Worm (Caenorhabditis elegans) whole organism, young adult: ENCODE data around the gene flp-18.

Experiments
- B0019.2 ChIP-seq: fragments of 200-800 bp; sonication (Bioruptor generic); conservative IDR thresholded peaks from 2 replicates; pipeline ENCODE4 v1.3.6; 2022; ENCODE audit warnings: missing genetic modification reagents, missing genetic modification characterization, missing compliant biosample characterization
- C17E4.6 ChIP-seq: fragments of 200-800 bp; sonication (Bioruptor generic); IDR thresholded peaks from 2 replicates; pipeline ENCODE4 v1.3.6; 2022; ENCODE audit warnings: missing genetic modification reagents, missing genetic modification characterization, missing compliant biosample characterization
- D2030.7 ChIP-seq: fragments of 200-800 bp; sonication (Bioruptor generic); IDR thresholded peaks from 2 replicates; pipeline ENCODE4 v1.3.6; 2022; ENCODE audit warnings: missing genetic modification reagents, missing genetic modification characterization, missing compliant biosample characterization
- F22D6.2 ChIP-seq: sonication (generic microtip); optimal IDR thresholded peaks from 2 replicates; lab custom pipeline; 2016; ENCODE audit warnings: mild to moderate bottlenecking, missing genetic modification characterization, missing compliant biosample characterization
- F37B4.10 ChIP-seq: fragments of 200-800 bp; sonication (Bioruptor generic); IDR thresholded peaks from 2 replicates; pipeline ENCODE4 v1.3.6; 2022; ENCODE audit warnings: missing genetic modification characterization, missing compliant biosample characterization
- F57A8.1 ChIP-seq: fragments of 200-800 bp; sonication (Bioruptor generic); optimal IDR thresholded peaks from 2 replicates; lab custom pipeline; 2018; ENCODE audit warnings: mild to moderate bottlenecking, missing genetic modification characterization, moderate library complexity, missing compliant biosample characterization
- Y53F4B.3 ChIP-seq: fragments of 200-800 bp; sonication (Bioruptor generic); IDR thresholded peaks from 2 replicates; pipeline ENCODE4 v1.3.6; 2022; ENCODE audit warnings: missing genetic modification reagents, missing genetic modification characterization, missing compliant biosample characterization
- Y67H2A.10 ChIP-seq: fragments of 200-800 bp; sonication (Bioruptor generic); conservative IDR thresholded peaks from 2 replicates; pipeline ENCODE4 v1.3.6; 2022; ENCODE audit warnings: missing genetic modification reagents, missing genetic modification characterization, missing compliant biosample characterization
- aptf-3 ChIP-seq: fragments of 200-800 bp; sonication (Bioruptor generic); IDR thresholded peaks from 2 replicates; pipeline ENCODE4 v1.3.6; 2022; ENCODE audit warnings: missing genetic modification characterization, missing compliant biosample characterization
- attf-5 ChIP-seq: fragments of 200-800 bp; sonication (Bioruptor generic); optimal IDR thresholded peaks from 2 replicates; lab custom pipeline; 2018; ENCODE audit warnings: mild to moderate bottlenecking, missing genetic modification characterization, missing compliant biosample characterization
- bed-2 ChIP-seq: fragments of 200-800 bp; sonication (Bioruptor generic); IDR thresholded peaks from 2 replicates; pipeline ENCODE4 v1.3.6; 2022; ENCODE audit warnings: missing genetic modification reagents, missing genetic modification characterization, missing compliant biosample characterization
- ccch-3 ChIP-seq: fragments of 200-800 bp; sonication (Bioruptor generic); optimal IDR thresholded peaks from 2 replicates; lab custom pipeline; 2018; ENCODE audit warnings: mild to moderate bottlenecking, missing genetic modification characterization, missing compliant biosample characterization
- cebp-2 ChIP-seq: fragments of 200-800 bp; sonication (Bioruptor generic); IDR thresholded peaks from 2 replicates; pipeline ENCODE4 v1.3.6; 2022; ENCODE audit warnings: missing genetic modification characterization, missing compliant biosample characterization
- ceh-27 ChIP-seq: fragments of 200-800 bp; sonication (Bioruptor generic); optimal IDR thresholded peaks from 2 replicates; lab custom pipeline; 2018; ENCODE audit warnings: mild to moderate bottlenecking, missing genetic modification characterization, moderate library complexity, missing compliant biosample characterization
- ceh-40 ChIP-seq: fragments of 200-800 bp; sonication (Bioruptor generic); IDR thresholded peaks from 2 replicates; pipeline ENCODE4 v1.3.6; 2022; ENCODE audit warnings: missing genetic modification characterization, missing compliant biosample characterization
- dpl-1 ChIP-seq: fragments of 150-350 bp; optimal IDR thresholded peaks from 2 replicates; lab custom pipeline; 2014; ENCODE audit warnings: missing biosample characterization, missing genetic modification reagents, missing genetic modification characterization
- efl-1 ChIP-seq: fragments of 150-350 bp; optimal IDR thresholded peaks from 2 replicates; lab custom pipeline; 2014; ENCODE audit warnings: missing biosample characterization, missing genetic modification reagents, missing genetic modification characterization
- lag-1 ChIP-seq: fragments of 200-800 bp; sonication (Bioruptor generic); IDR thresholded peaks from 2 replicates; pipeline ENCODE4 v1.3.6; 2022; ENCODE audit warnings: missing genetic modification reagents, missing genetic modification characterization, missing compliant biosample characterization
- lin-35 ChIP-seq, 3 experiments: fragments of 150-350 bp in 2 of 3; sonication (generic microtip) in 1 of 3; optimal IDR thresholded peaks; 2 replicates each; lab custom pipeline; 2014 to 2018; ENCODE audit warnings: missing biosample characterization in 3 of 3, missing genetic modification characterization in 3 of 3, missing genetic modification reagents in 3 of 3
- lsl-1 ChIP-seq: fragments of 200-800 bp; sonication (Bioruptor generic); optimal IDR thresholded peaks from 2 replicates; lab custom pipeline; 2018; ENCODE audit warnings: mild to moderate bottlenecking, missing genetic modification characterization, moderate library complexity, missing compliant biosample characterization
- lsy-27 ChIP-seq: sonication (generic microtip); optimal IDR thresholded peaks from 2 replicates; lab custom pipeline; 2017; ENCODE audit warnings: missing genetic modification characterization, mild to moderate bottlenecking, missing compliant biosample characterization, antibody characterized with exemption, missing genotype, borderline replicate concordance; ENCODE audit not compliant: insufficient read depth
- madf-10 ChIP-seq: sonication (generic microtip); optimal IDR thresholded peaks from 2 replicates; lab custom pipeline; 2016; ENCODE audit warnings: mild to moderate bottlenecking, missing genetic modification characterization, missing compliant biosample characterization
- madf-3 ChIP-seq: fragments of 200-800 bp; sonication (Bioruptor generic); IDR thresholded peaks from 2 replicates; pipeline ENCODE4 v1.3.6; 2022; ENCODE audit warnings: missing genetic modification reagents, missing genetic modification characterization, missing compliant biosample characterization
- mel-28 ChIP-seq: sonication (generic microtip); optimal IDR thresholded peaks from 2 replicates; lab custom pipeline; 2016; ENCODE audit warnings: borderline replicate concordance, mild to moderate bottlenecking, missing genetic modification characterization, missing compliant biosample characterization
- nhr-120 ChIP-seq: fragments of 200-800 bp; sonication (Bioruptor generic); IDR thresholded peaks from 2 replicates; pipeline ENCODE4 v1.3.6; 2022; ENCODE audit warnings: missing genetic modification characterization, missing compliant biosample characterization
- nhr-80 ChIP-seq: sonication (generic microtip); optimal IDR thresholded peaks from 2 replicates; lab custom pipeline; 2016; ENCODE audit warnings: missing genetic modification characterization, missing compliant biosample characterization
- pha-4 ChIP-seq: fragments of 150-350 bp; sonication (generic microtip); optimal IDR thresholded peaks from 2 replicates; lab custom pipeline; 2014; ENCODE audit warnings: missing biosample characterization, missing genetic modification reagents, missing genetic modification characterization
- rcor-1 ChIP-seq: fragments of 200-800 bp; sonication (Bioruptor generic); IDR thresholded peaks from 2 replicates; pipeline ENCODE4 v1.3.6; 2022; ENCODE audit warnings: missing genetic modification reagents, missing genetic modification characterization, missing compliant biosample characterization
- repo-1 ChIP-seq: sonication (generic microtip); optimal IDR thresholded peaks from 2 replicates; lab custom pipeline; 2017; ENCODE audit warnings: mild to moderate bottlenecking, missing genetic modification characterization, missing compliant biosample characterization
- rpc-1 ChIP-seq, 2 experiments: fragments of 150-350 bp in 1 of 2; sonication (generic microtip) in 1 of 2; optimal IDR thresholded peaks; 2 replicates each; lab custom pipeline; 2014 to 2018; ENCODE audit warnings: missing biosample characterization in 1 of 2, missing genetic modification characterization in 1 of 2, missing genetic modification reagents in 1 of 2, missing genotype in 1 of 2
- snpc-1.1 ChIP-seq: sonication (generic microtip); optimal IDR thresholded peaks from 2 replicates; lab custom pipeline; 2017; ENCODE audit warnings: missing genetic modification characterization, mild to moderate bottlenecking, missing compliant biosample characterization, antibody characterized with exemption, moderate library complexity, missing genotype, missing genetic modification reagents; ENCODE audit not compliant: insufficient read depth
- snpc-1.3 ChIP-seq: sonication (generic microtip); optimal IDR thresholded peaks from 2 replicates; lab custom pipeline; 2017; ENCODE audit warnings: missing genetic modification characterization, mild to moderate bottlenecking, missing compliant biosample characterization, antibody characterized with exemption, moderate library complexity, missing genotype, missing genetic modification reagents; ENCODE audit not compliant: insufficient read depth
- snpc-3.4 ChIP-seq: sonication (generic microtip); optimal IDR thresholded peaks from 2 replicates; lab custom pipeline; 2017; ENCODE audit warnings: missing genetic modification characterization, mild to moderate bottlenecking, missing compliant biosample characterization, antibody characterized with exemption, moderate library complexity, missing genotype, missing genetic modification reagents
- snpc-4 ChIP-seq, 5 experiments: fragments of 150-350 bp in 1 of 5; sonication (generic microtip) in 4 of 5; optimal IDR thresholded peaks; 2 replicates each; lab custom pipeline; 2014 to 2018; ENCODE audit warnings: missing genetic modification characterization in 5 of 5, missing biosample characterization in 3 of 5, antibody characterized with exemption in 2 of 5, mild to moderate bottlenecking in 2 of 5, missing compliant biosample characterization in 2 of 5, missing genotype in 2 of 5, moderate library complexity in 2 of 5, missing genetic modification reagents in 1 of 5
- somi-1 ChIP-seq: fragments of 200-800 bp; sonication (Bioruptor generic); optimal IDR thresholded peaks from 2 replicates; lab custom pipeline; 2018; ENCODE audit warnings: mild to moderate bottlenecking, missing genetic modification characterization, missing compliant biosample characterization
- sptf-2 ChIP-seq: fragments of 200-800 bp; sonication (Bioruptor generic); optimal IDR thresholded peaks from 2 replicates; lab custom pipeline; 2018; ENCODE audit warnings: mild to moderate bottlenecking, missing genetic modification characterization, missing compliant biosample characterization
- tlf-1 ChIP-seq: fragments of 200-800 bp; sonication (Bioruptor generic); optimal IDR thresholded peaks from 2 replicates; lab custom pipeline; 2018; ENCODE audit warnings: mild to moderate bottlenecking, missing genetic modification characterization, missing compliant biosample characterization
- unc-62 ChIP-seq: fragments of 150-350 bp; optimal IDR thresholded peaks from 2 replicates; lab custom pipeline; 2014; ENCODE audit warnings: missing biosample characterization, missing genetic modification reagents, missing genetic modification characterization
- zfh-2 ChIP-seq: fragments of 200-800 bp; sonication (Bioruptor generic); conservative IDR thresholded peaks from 2 replicates; pipeline ENCODE4 v1.3.6; 2022; ENCODE audit warnings: missing genetic modification reagents, missing genetic modification characterization, missing compliant biosample characterization
- ztf-22 ChIP-seq: fragments of 200-800 bp; sonication (Bioruptor generic); optimal IDR thresholded peaks from 2 replicates; lab custom pipeline; 2018; ENCODE audit warnings: mild to moderate bottlenecking, missing genetic modification characterization, moderate library complexity, missing compliant biosample characterization
- ztf-26 ChIP-seq: sonication (generic microtip); optimal IDR thresholded peaks from 2 replicates; lab custom pipeline; 2017; ENCODE audit warnings: missing genetic modification characterization, missing compliant biosample characterization
- ztf-28 ChIP-seq: fragments of 200-800 bp; sonication (Bioruptor generic); IDR thresholded peaks from 2 replicates; pipeline ENCODE4 v1.3.6; 2022; ENCODE audit warnings: missing genetic modification reagents, missing genetic modification characterization, missing compliant biosample characterization

Gene flp-18

DNA sequence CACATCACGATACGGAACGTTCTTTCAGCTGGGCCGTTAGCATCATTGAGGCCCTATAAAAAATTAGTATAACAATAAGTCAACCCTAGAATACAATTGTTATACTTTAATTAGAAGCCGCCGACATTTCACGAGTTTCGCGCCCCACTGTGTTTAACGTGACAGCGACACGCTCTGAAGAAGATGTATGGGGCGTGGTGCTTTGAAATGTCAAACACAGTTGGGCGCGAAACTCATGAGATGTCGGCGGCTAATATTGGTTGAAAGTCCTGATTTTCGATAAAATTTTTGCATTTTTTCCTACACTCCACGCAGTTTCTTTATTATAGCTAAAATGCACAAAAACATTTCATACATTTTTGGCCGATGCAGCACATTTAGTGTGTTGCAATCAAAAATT lies 37.7 kb upstream of the flp-18 start:
- TF ChIP-seq aptf-3 (GFP tag; lab: Robert Waterston, UW) (no peak), snpc-4 (GFP tag; optimal IDR thresholded peaks at IDR 0.05; lab: Kevin White, UChicago) (peak; percentile 71), snpc-4 (tag; optimal IDR thresholded peaks at IDR 0.05; lab: Kevin White, UChicago) (peak in 3 of 4 experiments; percentile 56 to 93 (median 87)), snpc-1.1 (tag; lab: Kevin White, UChicago) (peak; percentile 53), snpc-3.4 (tag; lab: Kevin White, UChicago) (peak; percentile 23)

DNA sequence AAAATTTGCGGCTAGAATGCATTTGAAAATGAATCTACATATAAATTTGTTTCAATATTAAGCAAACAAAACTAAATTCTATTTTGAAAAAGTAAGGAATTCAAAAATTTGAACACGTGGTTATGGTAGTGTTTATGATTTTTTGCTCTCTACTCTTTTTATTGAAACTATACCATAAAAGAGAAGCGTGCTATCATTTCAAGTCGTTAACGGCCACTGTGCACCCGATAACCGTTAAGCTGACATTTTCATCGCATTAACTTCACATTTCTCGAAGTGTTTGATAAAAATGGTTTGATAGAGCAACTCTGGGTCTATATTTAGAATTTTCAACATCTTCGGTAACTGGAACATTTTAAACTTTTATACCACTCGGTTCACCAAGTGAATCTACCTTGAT lies 36.4 kb upstream of the flp-18 start, which contains the start of gene twk-26:
Gene twk-26 (minus strand): TSS at position 23 of the 400 bp plus-strand sequence.
- no peak for TF ChIP-seq attf-5
- no peak for TF ChIP-seq efl-1 (GFP tag; lab: Kevin White, UChicago)
- TF ChIP-seq rpc-1 (optimal IDR thresholded peaks at IDR 0.05; lab: Kevin White, UChicago), result no peak
- no peak for TF ChIP-seq rpc-1 (tag; optimal IDR thresholded peaks at IDR 0.05; lab: Kevin White, UChicago)
- no peak for TF ChIP-seq lin-35 (GFP tag; optimal IDR thresholded peaks at IDR 0.05; lab: Kevin White, UChicago)
- no peak for TF ChIP-seq dpl-1 (GFP tag; lab: Kevin White, UChicago)
- no peak for TF ChIP-seq Y53F4B.3 (GFP tag; lab: Robert Waterston, UW)
- TF ChIP-seq zfh-2 (GFP tag; lab: Robert Waterston, UW), result no peak
- peak; percentile 53 for TF ChIP-seq nhr-80
- TF ChIP-seq F37B4.10 (GFP tag; lab: Robert Waterston, UW), result no peak

- TF ChIP-seq D2030.7, result no peak
- TF ChIP-seq lin-35 (GFP tag; optimal IDR thresholded peaks at IDR 0.05; lab: Kevin White, UChicago), result no peak
- no peak for TF ChIP-seq somi-1
- TF ChIP-seq sptf-2, result no peak
- TF ChIP-seq tlf-1 (GFP tag; lab: Kevin White, UChicago), result no peak
- no peak for TF ChIP-seq ztf-28
- no peak for TF ChIP-seq B0019.2 (GFP tag; lab: Robert Waterston, UW)
- TF ChIP-seq rcor-1 (GFP tag; lab: Robert Waterston, UW), result no peak
- no peak for TF ChIP-seq ceh-27 (GFP tag; lab: Kevin White, UChicago)
- no peak for TF ChIP-seq F22D6.2
- no peak for TF ChIP-seq lag-1
- TF ChIP-seq snpc-1.3 (tag; lab: Kevin White, UChicago), result no peak
- no peak for TF ChIP-seq bed-2 (GFP tag; lab: Robert Waterston, UW)
- TF ChIP-seq repo-1 (tag; lab: Kevin White, UChicago), result no peak
- TF ChIP-seq snpc-3.4 (tag; lab: Kevin White, UChicago), result no peak
- TF ChIP-seq cebp-2 (GFP tag; lab: Robert Waterston, UW), result no peak
- TF ChIP-seq nhr-120 (GFP tag; lab: Robert Waterston, UW), result no peak
- TF ChIP-seq Y67H2A.10 (GFP tag; lab: Robert Waterston, UW), result no peak
- TF ChIP-seq ztf-22 (GFP tag; lab: Kevin White, UChicago), result no peak
- no peak for TF ChIP-seq madf-3 (GFP tag; lab: Robert Waterston, UW)
Measured at ce11 chrX:3054394-3054793, 36.0 kb upstream of the flp-18 start.

- TF ChIP-seq tlf-1 (GFP tag; lab: Kevin White, UChicago), result no peak
- no peak for TF ChIP-seq rpc-1 (optimal IDR thresholded peaks at IDR 0.05; lab: Kevin White, UChicago)
- no peak for TF ChIP-seq rpc-1 (tag; optimal IDR thresholded peaks at IDR 0.05; lab: Kevin White, UChicago)
- no peak for TF ChIP-seq F57A8.1
- TF ChIP-seq ztf-26 (tag; lab: Kevin White, UChicago), result no peak
- TF ChIP-seq C17E4.6 (GFP tag; lab: Robert Waterston, UW), result no peak
- no peak for TF ChIP-seq lsl-1
- TF ChIP-seq mel-28, result no peak
- TF ChIP-seq pha-4 (tag; lab: Kevin White, UChicago), result no peak
- no peak for TF ChIP-seq unc-62 (GFP tag; lab: Kevin White, UChicago)
- TF ChIP-seq ccch-3 (GFP tag; lab: Kevin White, UChicago), result no peak
- TF ChIP-seq lsy-27, result no peak
- TF ChIP-seq ceh-40 (GFP tag; lab: Robert Waterston, UW), result no peak
- no peak for TF ChIP-seq attf-5
- TF ChIP-seq madf-10 (tag; lab: Kevin White, UChicago), result no peak
Measured at ce11 chrX:3051315-3051993, 33.1 kb upstream of the flp-18 start.
